Fruit fly (Drosophila melanogaster) whole organism, embryonic: ENCODE measurements around the gene CG7298.

Source experiments
- Aef1 ChIP-seq: fragments of 200-800 bp; sonication (Bioruptor generic); IDR thresholded peaks from 3 replicates; pipeline ENCODE4 v1.3.6; 2022; ENCODE audit warnings: missing biosample characterization, missing genetic modification characterization
- CG2889 ChIP-seq: fragments of 200-800 bp; sonication (Bioruptor generic); IDR thresholded peaks from 3 replicates; pipeline ENCODE4 v1.3.6; 2022; ENCODE audit warnings: missing biosample characterization, missing genetic modification characterization
- CG8290 ChIP-seq, 3 experiments: fragments of 200-800 bp; sonication (Bioruptor generic); optimal IDR thresholded peaks; 2 replicates each; lab custom pipeline; 2016 to 2019; ENCODE audit warnings: missing biosample characterization in 3 of 3, missing genetic modification characterization in 3 of 3, mild to moderate bottlenecking in 2 of 3, moderate library complexity in 1 of 3
- Dref ChIP-seq: fragments of 200-800 bp; sonication (Bioruptor generic); IDR thresholded peaks from 2 replicates; pipeline ENCODE4 v1.3.6; 2022; ENCODE audit warnings: missing biosample characterization, missing genetic modification characterization
- Ets65A ChIP-seq: fragments of 200-800 bp; sonication (Bioruptor generic); peaks from one replicate; lab custom pipeline; 2016; ENCODE audit warnings: missing biosample characterization, missing genetic modification characterization
- Hsf ChIP-seq: fragments of 200-800 bp; sonication (Bioruptor generic); optimal IDR thresholded peaks from 3 replicates; lab custom pipeline; 2016; ENCODE audit warnings: missing biosample characterization, missing genetic modification characterization
- Lim3 ChIP-seq: fragments of 200-800 bp; sonication (Bioruptor generic); IDR thresholded peaks from 2 replicates; pipeline ENCODE4 v1.3.6; 2022; ENCODE audit warnings: missing biosample characterization, missing genetic modification characterization
- Mes4 ChIP-seq: fragments of 200-800 bp; sonication (Bioruptor generic); optimal IDR thresholded peaks from 2 replicates; lab custom pipeline; 2016; ENCODE audit warnings: missing biosample characterization, missing genetic modification characterization
- Stat92E ChIP-seq, 3 experiments: fragments of >200 bp in 2 of 3; fragments of 200-800 bp in 1 of 3; sonication (Bioruptor generic) in 1 of 3; optimal IDR thresholded peaks; 2 replicates each; lab custom pipeline; 2017 to 2019; ENCODE audit warnings: missing biosample characterization in 3 of 3, missing genetic modification characterization in 3 of 3, mild to moderate bottlenecking in 1 of 3, moderate library complexity in 1 of 3
- amos ChIP-seq: fragments of 200-800 bp; sonication (Bioruptor generic); IDR thresholded peaks from 2 replicates; pipeline ENCODE4 v1.3.6; 2022; ENCODE audit warnings: missing biosample characterization, missing genetic modification characterization; ENCODE audit not compliant: partially characterized antibody
- ewg ChIP-seq: fragments of 200-800 bp; sonication (Bioruptor generic); optimal IDR thresholded peaks from 3 replicates; lab custom pipeline; 2017; ENCODE audit warnings: mild to moderate bottlenecking, missing biosample characterization, missing genetic modification reagents, missing genetic modification characterization
- gce ChIP-seq: fragments of 200-800 bp; sonication (Bioruptor generic); IDR thresholded peaks from 3 replicates; pipeline ENCODE4 v1.3.6; 2022; ENCODE audit warnings: missing biosample characterization, missing genetic modification characterization
- jigr1 ChIP-seq: fragments of 200-800 bp; sonication (Bioruptor generic); IDR thresholded peaks from 3 replicates; pipeline ENCODE4 v1.3.6; 2022; ENCODE audit warnings: missing biosample characterization, missing genetic modification characterization
- kay ChIP-seq: fragments of 200-800 bp; sonication (Bioruptor generic); optimal IDR thresholded peaks from 2 replicates; lab custom pipeline; 2016; ENCODE audit warnings: missing biosample characterization, missing genetic modification characterization
- lab ChIP-seq: fragments of 200-800 bp; sonication (Bioruptor generic); optimal IDR thresholded peaks from 3 replicates; lab custom pipeline; 2017; ENCODE audit warnings: missing biosample characterization, missing genetic modification characterization, mild to moderate bottlenecking, moderate library complexity, missing genetic modification reagents
- luna ChIP-seq: fragments of 200-800 bp; sonication (Bioruptor generic); optimal IDR thresholded peaks from 2 replicates; lab custom pipeline; 2016; ENCODE audit warnings: missing biosample characterization, missing genetic modification characterization
- stc ChIP-seq: fragments of 200-800 bp; sonication (Bioruptor generic); IDR thresholded peaks from 2 replicates; pipeline ENCODE4 v1.3.6; 2022; ENCODE audit warnings: missing biosample characterization, missing genetic modification characterization
- tna ChIP-seq: fragments of 200-800 bp; sonication (Bioruptor generic); IDR thresholded peaks from 2 replicates; pipeline ENCODE4 v1.3.6; 2022; ENCODE audit warnings: missing biosample characterization, missing genetic modification characterization; ENCODE audit not compliant: partially characterized antibody
- ttk ChIP-seq: fragments of 200-800 bp; sonication (Bioruptor generic); IDR thresholded peaks from 2 replicates; pipeline ENCODE4 v2.1.2; 2022; ENCODE audit warnings: missing biosample characterization, missing genetic modification characterization
- wdn ChIP-seq: fragments of 200-800 bp; sonication (Bioruptor generic); IDR thresholded peaks from 2 replicates; pipeline ENCODE4 v1.3.6; 2022; ENCODE audit warnings: missing biosample characterization, missing genetic modification characterization

The CG7298 gene

dm6 chr3L:20177697-20178096, 25.8 kb downstream of the CG7298 start:
- TF ChIP-seq Stat92E (GFP tag; optimal IDR thresholded peaks at IDR 0.05; lab: Kevin White, UChicago) = no peak
- no peak for TF ChIP-seq jigr1 (GFP tag; lab: Robert Waterston, UW)
- TF ChIP-seq CG2889 = no peak
- TF ChIP-seq Hsf (GFP tag; lab: Kevin White, UChicago) = no peak
- TF ChIP-seq Ets65A (GFP tag; lab: Kevin White, UChicago) = peak; percentile 61
- TF ChIP-seq kay (GFP tag; lab: Kevin White, UChicago) = no peak
- no peak for TF ChIP-seq ewg (GFP tag; lab: Kevin White, UChicago)
- no peak for TF ChIP-seq wdn (GFP tag; lab: Robert Waterston, UW)
- TF ChIP-seq stc (GFP tag; lab: Robert Waterston, UW) = no peak
- TF ChIP-seq Lim3 (GFP tag; lab: Robert Waterston, UW) = no peak
- 0 out of 3 replicates have a peak, but pooled peaks have one; percentile 15 for TF ChIP-seq gce (GFP tag; lab: Robert Waterston, UW)
- TF ChIP-seq Dref = no peak
- no peak for TF ChIP-seq ttk (GFP tag; lab: Robert Waterston, UW)

- TF ChIP-seq Aef1 (GFP tag; lab: Robert Waterston, UW) = no peak
- no peak for TF ChIP-seq tna (GFP tag; lab: Robert Waterston, UW)
- TF ChIP-seq luna (GFP tag; lab: Kevin White, UChicago) = no peak
- no peak for TF ChIP-seq Mes4
- TF ChIP-seq CG8290 (GFP tag; optimal IDR thresholded peaks at IDR 0.05; lab: Kevin White, UChicago) = no peak
- no peak for TF ChIP-seq CG8290 (tag; optimal IDR thresholded peaks at IDR 0.05; lab: Kevin White, UChicago)
- no peak for TF ChIP-seq amos (GFP tag; lab: Robert Waterston, UW)
- peak; percentile 1 for TF ChIP-seq lab (GFP tag; lab: Kevin White, UChicago)
Measured at dm6 chr3L:20168152-20168551, 35.3 kb downstream of the CG7298 start.
